Worm (Caenorhabditis elegans) whole organism, L4 larva: ENCODE results near the gene T01G6.10.

Experiments used
- F37D6.2 ChIP-seq: sonication (generic microtip); optimal IDR thresholded peaks from 2 replicates; lab custom pipeline; 2016; ENCODE audit warnings: mild to moderate bottlenecking, missing genetic modification characterization, missing compliant biosample characterization
- F44E2.7 ChIP-seq: fragments of 200-800 bp; sonication (Bioruptor generic); IDR thresholded peaks from 2 replicates; pipeline ENCODE4 v2.1.2; 2022; ENCODE audit warnings: missing genetic modification characterization, missing compliant biosample characterization
- F49E8.2 ChIP-seq: sonication (generic microtip); optimal IDR thresholded peaks from 2 replicates; lab custom pipeline; 2016; ENCODE audit warnings: missing compliant biosample characterization, mild to moderate bottlenecking, missing genetic modification characterization, borderline replicate concordance
- T26A8.4 ChIP-seq: fragments of 200-800 bp; sonication (Bioruptor generic); IDR thresholded peaks from 2 replicates; pipeline ENCODE4 v1.3.6; 2022; ENCODE audit warnings: missing genetic modification characterization, missing compliant biosample characterization
- Y5F2A.4 ChIP-seq: fragments of 200-800 bp; sonication (Bioruptor generic); optimal IDR thresholded peaks from 2 replicates; lab custom pipeline; 2018; ENCODE audit warnings: mild to moderate bottlenecking, missing genetic modification characterization, missing compliant biosample characterization
- ZK546.5 ChIP-seq, 2 experiments: sonication (generic microtip); optimal IDR thresholded peaks; 2 replicates each; lab custom pipeline; 2017; ENCODE audit warnings: missing biosample characterization in 2 of 2, missing genetic modification characterization in 2 of 2
- aha-1 ChIP-seq: fragments of 150-350 bp; peaks from one replicate; lab custom pipeline; 2014; ENCODE audit warnings: missing biosample characterization, missing genetic modification characterization
- ama-1 ChIP-seq: fragments of 150-350 bp; optimal IDR thresholded peaks from 2 replicates; lab custom pipeline; 2014; ENCODE audit warnings: inconsistent platforms, mixed read lengths
- ceh-20 ChIP-seq: fragments of 200-800 bp; sonication (Bioruptor generic); IDR thresholded peaks from 2 replicates; pipeline ENCODE4 v1.3.6; 2022; ENCODE audit warnings: missing genetic modification reagents, missing genetic modification characterization, missing compliant biosample characterization
- ceh-28 ChIP-seq: fragments of 150-350 bp; optimal IDR thresholded peaks from 2 replicates; lab custom pipeline; 2014; ENCODE audit warnings: missing biosample characterization, missing genetic modification reagents, missing genetic modification characterization
- ceh-82 ChIP-seq: sonication (generic microtip); optimal IDR thresholded peaks from 2 replicates; lab custom pipeline; 2017; ENCODE audit warnings: missing biosample characterization, missing genetic modification characterization
- cey-2 ChIP-seq: sonication (generic microtip); optimal IDR thresholded peaks from 3 replicates; lab custom pipeline; 2017; ENCODE audit warnings: missing genetic modification characterization, mild to moderate bottlenecking, missing compliant biosample characterization, antibody characterized with exemption, borderline replicate concordance; ENCODE audit not compliant: insufficient read depth
- daf-16 ChIP-seq, 3 experiments: sonication (generic microtip); optimal IDR thresholded peaks; 2 replicates each; lab custom pipeline; 2016 to 2017; ENCODE audit warnings: missing genetic modification characterization in 3 of 3, missing genetic modification reagents in 3 of 3, mild to moderate bottlenecking in 2 of 3, missing compliant biosample characterization in 2 of 3, missing biosample characterization in 1 of 3, moderate library complexity in 1 of 3
- daf-8 ChIP-seq: fragments of 200-800 bp; sonication (Bioruptor generic); IDR thresholded peaks from 2 replicates; pipeline ENCODE4 v1.3.6; 2022; ENCODE audit warnings: missing genetic modification characterization, missing compliant biosample characterization
- dmd-8 ChIP-seq: fragments of 200-800 bp; sonication (Bioruptor generic); IDR thresholded peaks from 2 replicates; pipeline ENCODE4 v1.3.6; 2022; ENCODE audit warnings: missing genetic modification characterization, missing compliant biosample characterization
- dve-1 ChIP-seq: sonication (generic microtip); optimal IDR thresholded peaks from 2 replicates; lab custom pipeline; 2017; ENCODE audit warnings: antibody characterized with exemption, mild to moderate bottlenecking, missing genetic modification characterization, missing compliant biosample characterization; ENCODE audit not compliant: insufficient read depth
- egl-43 ChIP-seq: fragments of 200-800 bp; sonication (Bioruptor generic); IDR thresholded peaks from 2 replicates; pipeline ENCODE4 v1.3.6; 2022; ENCODE audit warnings: missing genetic modification reagents, missing genetic modification characterization, missing compliant biosample characterization
- hlh-30 ChIP-seq: sonication (generic microtip); optimal IDR thresholded peaks from 2 replicates; lab custom pipeline; 2017; ENCODE audit warnings: antibody characterized with exemption, mild to moderate bottlenecking, missing genetic modification characterization, missing compliant biosample characterization; ENCODE audit not compliant: insufficient read depth
- hmg-1.1 ChIP-seq: fragments of 200-800 bp; sonication (Bioruptor generic); IDR thresholded peaks from 2 replicates; pipeline ENCODE4 v1.3.6; 2022; ENCODE audit warnings: missing genetic modification reagents, missing genetic modification characterization, missing compliant biosample characterization
- lim-7 ChIP-seq: fragments of 200-800 bp; sonication (Bioruptor generic); IDR thresholded peaks from 2 replicates; pipeline ENCODE4 v1.3.6; 2022; ENCODE audit warnings: missing genetic modification characterization, missing compliant biosample characterization
- lin-15B ChIP-seq: fragments of 150-350 bp; sonication (generic microtip); optimal IDR thresholded peaks from 3 replicates; lab custom pipeline; 2014; ENCODE audit warnings: missing biosample characterization, missing genetic modification characterization
- lin-29 ChIP-seq: fragments of 200-800 bp; sonication (Bioruptor generic); IDR thresholded peaks from 2 replicates; pipeline ENCODE4 v1.3.6; 2022; ENCODE audit warnings: missing genetic modification reagents, missing genetic modification characterization, missing compliant biosample characterization
- lin-39 ChIP-seq: fragments of 150-350 bp; optimal IDR thresholded peaks from 2 replicates; lab custom pipeline; 2014; ENCODE audit warnings: missing biosample characterization, missing genetic modification reagents, missing genetic modification characterization
- lir-3 ChIP-seq: sonication (generic microtip); optimal IDR thresholded peaks from 2 replicates; lab custom pipeline; 2016; ENCODE audit warnings: mild to moderate bottlenecking, missing genetic modification characterization, missing compliant biosample characterization
- madf-9 ChIP-seq: fragments of 200-800 bp; sonication (Bioruptor generic); conservative IDR thresholded peaks from 2 replicates; pipeline ENCODE4 v1.3.6; 2022; ENCODE audit warnings: missing genetic modification reagents, missing genetic modification characterization, missing compliant biosample characterization
- mdl-1 ChIP-seq, 2 experiments: fragments of 150-350 bp in 1 of 2; sonication (generic microtip) in 1 of 2; optimal IDR thresholded peaks; 2 replicates each; lab custom pipeline; 2014 to 2017; ENCODE audit warnings: missing biosample characterization in 2 of 2, missing genetic modification characterization in 2 of 2
- mdt-29 ChIP-seq: fragments of 200-800 bp; sonication (Bioruptor generic); IDR thresholded peaks from 2 replicates; pipeline ENCODE4 v1.3.6; 2022; ENCODE audit warnings: missing genetic modification reagents, missing genetic modification characterization, missing compliant biosample characterization
- mep-1 ChIP-seq: fragments of 150-350 bp; sonication (generic microtip); optimal IDR thresholded peaks from 3 replicates; lab custom pipeline; 2014; ENCODE audit warnings: missing biosample characterization, missing genetic modification characterization
- mes-2 ChIP-seq: sonication (generic microtip); optimal IDR thresholded peaks from 2 replicates; lab custom pipeline; 2016; ENCODE audit warnings: missing genotype, mild to moderate bottlenecking, missing genetic modification characterization, missing compliant biosample characterization; ENCODE audit not compliant: poor library complexity, severe bottlenecking
- mxl-3 ChIP-seq: fragments of 200-800 bp; sonication (Bioruptor generic); optimal IDR thresholded peaks from 2 replicates; lab custom pipeline; 2018; ENCODE audit warnings: mild to moderate bottlenecking, missing genetic modification characterization, missing compliant biosample characterization
- nhr-10 ChIP-seq: fragments of 150-350 bp; optimal IDR thresholded peaks from 2 replicates; lab custom pipeline; 2014; ENCODE audit warnings: missing biosample characterization, missing genetic modification characterization
- nhr-102 ChIP-seq: sonication (generic microtip); optimal IDR thresholded peaks from 2 replicates; lab custom pipeline; 2016; ENCODE audit warnings: mild to moderate bottlenecking, missing genetic modification characterization, moderate library complexity, missing compliant biosample characterization
- nhr-25 ChIP-seq: sonication (generic microtip); optimal IDR thresholded peaks from 2 replicates; lab custom pipeline; 2017; ENCODE audit warnings: missing genetic modification characterization, mild to moderate bottlenecking, missing compliant biosample characterization, antibody characterized with exemption, moderate library complexity, borderline replicate concordance; ENCODE audit not compliant: insufficient read depth
- nhr-28 ChIP-seq: fragments of 150-350 bp; optimal IDR thresholded peaks from 2 replicates; lab custom pipeline; 2014; ENCODE audit warnings: missing biosample characterization, missing genetic modification characterization
- nhr-41 ChIP-seq: fragments of 200-800 bp; sonication (Bioruptor generic); IDR thresholded peaks from 2 replicates; pipeline ENCODE4 v1.3.6; 2022; ENCODE audit warnings: missing genetic modification reagents, missing genetic modification characterization, missing compliant biosample characterization
- nhr-48 ChIP-seq: sonication (generic microtip); optimal IDR thresholded peaks from 2 replicates; lab custom pipeline; 2016; ENCODE audit warnings: mild to moderate bottlenecking, missing genetic modification characterization, missing compliant biosample characterization
- nhr-76 ChIP-seq: fragments of 150-350 bp; optimal IDR thresholded peaks from 2 replicates; lab custom pipeline; 2014; ENCODE audit warnings: missing biosample characterization, missing genetic modification characterization
- php-3 ChIP-seq: fragments of 200-800 bp; sonication (Bioruptor generic); IDR thresholded peaks from 2 replicates; pipeline ENCODE4 v1.3.6; 2022; ENCODE audit warnings: missing genetic modification reagents, missing genetic modification characterization, missing compliant biosample characterization
- pqm-1 ChIP-seq: sonication (generic microtip); optimal IDR thresholded peaks from 2 replicates; lab custom pipeline; 2017; ENCODE audit warnings: missing biosample characterization, missing genetic modification characterization
- set-16 ChIP-seq: fragments of 200-800 bp; sonication (Bioruptor generic); IDR thresholded peaks from 2 replicates; pipeline ENCODE4 v1.3.6; 2022; ENCODE audit warnings: missing genetic modification reagents, missing genetic modification characterization, missing compliant biosample characterization
- skn-1 ChIP-seq: fragments of 150-350 bp; optimal IDR thresholded peaks from 2 replicates; lab custom pipeline; 2014; ENCODE audit warnings: missing biosample characterization, missing genetic modification characterization
- snpc-4 ChIP-seq: fragments of 150-350 bp; optimal IDR thresholded peaks from 2 replicates; lab custom pipeline; 2014; ENCODE audit warnings: missing biosample characterization, missing genetic modification characterization
- spr-3 ChIP-seq: fragments of 200-800 bp; sonication (Bioruptor generic); optimal IDR thresholded peaks from 2 replicates; lab custom pipeline; 2018; ENCODE audit warnings: mild to moderate bottlenecking, missing genetic modification characterization, missing compliant biosample characterization
- unc-130 ChIP-seq: sonication (generic microtip); optimal IDR thresholded peaks from 2 replicates; lab custom pipeline; 2016; ENCODE audit warnings: missing genetic modification reagents, missing genetic modification characterization, missing compliant biosample characterization

The T01G6.10 gene

ce11 chrV:489320-489719 lies 13.7 kb downstream of the T01G6.10 start, which contains the start of gene nhr-106 (continued):
- TF ChIP-seq mep-1 (tag; lab: Kevin White, UChicago) (no peak), snpc-4 (tag; lab: Kevin White, UChicago) (no peak), ceh-28 (tag; lab: Kevin White, UChicago) (no peak), hlh-30 (tag; lab: Kevin White, UChicago) (no peak), daf-16 (GFP tag; optimal IDR thresholded peaks at IDR 0.05; lab: Kevin White, UChicago) (no peak), daf-16 (tag; optimal IDR thresholded peaks at IDR 0.05; lab: Kevin White, UChicago) (peak; percentile 26), mdt-29 (GFP tag; lab: Robert Waterston, UW) (no peak), hmg-1.1 (GFP tag; lab: Robert Waterston, UW) (no peak), lim-7 (no peak)

ce11 chrV:487980-488379 lies 15.0 kb downstream of the T01G6.10 start:
- TF ChIP-seq lim-7 (0 out of 2 replicates have a peak, but pooled peaks have one; percentile 3), aha-1 (tag; lab: Kevin White, UChicago) (peak; percentile 11), set-16 (GFP tag; lab: Robert Waterston, UW) (peak; percentile 64), nhr-10 (tag; lab: Kevin White, UChicago) (no peak), skn-1 (tag; lab: Kevin White, UChicago) (no peak), egl-43 (GFP tag; lab: Robert Waterston, UW) (0 out of 2 replicates have a peak, but pooled peaks have one; percentile 63), dmd-8 (GFP tag; lab: Robert Waterston, UW) (no peak)

ce11 chrV:486684-487083 lies 16.3 kb downstream of the T01G6.10 start, which contains the start of gene nhr-211:
TSS of gene nhr-211 (plus strand) at chrV:486984.
- TF ChIP-seq unc-130 (no peak), snpc-4 (tag; lab: Kevin White, UChicago) (no peak), nhr-48 (tag; lab: Kevin White, UChicago) (no peak), T26A8.4 (GFP tag; lab: Robert Waterston, UW) (no peak), F49E8.2 (tag; lab: Kevin White, UChicago) (no peak), mdl-1 (tag; optimal IDR thresholded peaks at IDR 0.05; lab: Kevin White, UChicago) (no peak), lin-39 (tag; lab: Kevin White, UChicago) (no peak), ama-1 (lab: Kevin White, UChicago) (no peak), nhr-41 (no peak)
- TF ChIP-seq, all 104 proteins: peak for 0

ce11 chrV:484285-484890 lies 18.6 kb downstream of the T01G6.10 start, which contains the start of gene nhr-212:
TSS of gene nhr-212 (plus strand) at chrV:484857.
- TF ChIP-seq ceh-82 (tag; lab: Kevin White, UChicago) (no peak), lin-29 (GFP tag; lab: Robert Waterston, UW) (no peak), cey-2 (tag; lab: Kevin White, UChicago) (no peak), nhr-28 (peak; percentile 82), dve-1 (peak; percentile 45), nhr-102 (tag; lab: Kevin White, UChicago) (no peak), F44E2.7 (no peak), spr-3 (GFP tag; lab: Kevin White, UChicago) (no peak), php-3 (0 out of 2 replicates have a peak, but pooled peaks have one; percentile 10), hlh-30 (tag; lab: Kevin White, UChicago) (peak; percentile 28), dmd-8 (GFP tag; lab: Robert Waterston, UW) (no peak), pqm-1 (tag; lab: Kevin White, UChicago) (peak; percentile 13), ZK546.5 (tag; optimal IDR thresholded peaks at IDR 0.05; lab: Kevin White, UChicago) (no peak), mxl-3 (no peak), mdt-29 (GFP tag; lab: Robert Waterston, UW) (no peak), lin-15B (tag; lab: Kevin White, UChicago) (no peak), nhr-25 (tag; lab: Kevin White, UChicago) (no peak), daf-8 (no peak), lir-3 (tag; lab: Kevin White, UChicago) (no peak), Y5F2A.4 (GFP tag; lab: Kevin White, UChicago) (no peak), nhr-76 (tag; lab: Kevin White, UChicago) (no peak), ceh-20 (no peak), mes-2 (tag; lab: Kevin White, UChicago) (no peak), F37D6.2 (no peak), madf-9 (GFP tag; lab: Robert Waterston, UW) (no peak)
